Fruit fly (Drosophila melanogaster) whole organism, embryonic: ENCODE data around the gene CG4210.
A peak's percentile ranks its signal among the peaks of the same experiment; 100 is the strongest.

ENCODE experiments used
- Asciz ChIP-seq: fragments of 200-800 bp; sonication (Bioruptor generic); optimal IDR thresholded peaks from 2 replicates; lab custom pipeline; 2017; ENCODE audit warnings: missing biosample characterization, mild to moderate bottlenecking, missing genetic modification characterization, missing genetic modification reagents
- BtbVII ChIP-seq: fragments of 200-800 bp; sonication (Bioruptor generic); optimal IDR thresholded peaks from 3 replicates; lab custom pipeline; 2017; ENCODE audit warnings: missing biosample characterization, mild to moderate bottlenecking, missing genetic modification characterization
- CG1024 ChIP-seq: fragments of 200-800 bp; sonication (Bioruptor generic); IDR thresholded peaks from 2 replicates; pipeline ENCODE4 v1.3.6; 2022; ENCODE audit warnings: missing biosample characterization, missing genetic modification characterization
- CG10431 ChIP-seq: fragments of 200-800 bp; sonication (Bioruptor generic); optimal IDR thresholded peaks from 3 replicates; lab custom pipeline; 2018; ENCODE audit warnings: missing biosample characterization, mild to moderate bottlenecking, missing genetic modification characterization
- CG10565 ChIP-seq: fragments of 200-800 bp; sonication (Bioruptor generic); optimal IDR thresholded peaks from 3 replicates; lab custom pipeline; 2016; ENCODE audit warnings: missing biosample characterization, mild to moderate bottlenecking, missing genetic modification characterization
- CG12155 ChIP-seq: fragments of 200-800 bp; sonication (Bioruptor generic); optimal IDR thresholded peaks from 3 replicates; lab custom pipeline; 2016; ENCODE audit warnings: missing biosample characterization, missing genetic modification characterization
- CG12219 ChIP-seq: fragments of 200-800 bp; sonication (Bioruptor generic); optimal IDR thresholded peaks from 3 replicates; lab custom pipeline; 2018; ENCODE audit warnings: missing biosample characterization, mild to moderate bottlenecking, missing genetic modification characterization
- CG1529 ChIP-seq: fragments of 200-800 bp; sonication (Bioruptor generic); optimal IDR thresholded peaks from 3 replicates; lab custom pipeline; 2018; ENCODE audit warnings: missing biosample characterization, missing genetic modification characterization
- CG2875 ChIP-seq: fragments of 200-800 bp; sonication (Bioruptor generic); optimal IDR thresholded peaks from 2 replicates; lab custom pipeline; 2017; ENCODE audit warnings: missing biosample characterization, mild to moderate bottlenecking, missing genetic modification characterization, missing genetic modification reagents
- CG32532 ChIP-seq: fragments of 200-800 bp; sonication (Bioruptor generic); IDR thresholded peaks from 2 replicates; pipeline ENCODE4 v1.3.6; 2022; ENCODE audit warnings: missing biosample characterization, missing genetic modification characterization
- CG34376 ChIP-seq: fragments of 200-800 bp; sonication (Bioruptor generic); optimal IDR thresholded peaks from 2 replicates; lab custom pipeline; 2018; ENCODE audit warnings: missing biosample characterization, mild to moderate bottlenecking, missing genetic modification characterization
- CG5953 ChIP-seq: fragments of 200-800 bp; sonication (Bioruptor generic); IDR thresholded peaks from 2 replicates; pipeline ENCODE4 v1.3.6; 2022; ENCODE audit warnings: missing biosample characterization, missing genetic modification characterization
- CG6272 ChIP-seq: fragments of 200-800 bp; sonication (Bioruptor generic); IDR thresholded peaks from 2 replicates; pipeline ENCODE4 v1.3.6; 2022; ENCODE audit warnings: missing biosample characterization, missing genetic modification characterization
- CG6654 ChIP-seq: fragments of 200-800 bp; sonication (Bioruptor generic); optimal IDR thresholded peaks from 2 replicates; lab custom pipeline; 2017; ENCODE audit warnings: missing biosample characterization, mild to moderate bottlenecking, missing genetic modification characterization
- CG6683 ChIP-seq: fragments of 200-800 bp; sonication (Bioruptor generic); optimal IDR thresholded peaks from 2 replicates; lab custom pipeline; 2017; ENCODE audit warnings: missing biosample characterization, mild to moderate bottlenecking, missing genetic modification characterization, missing genetic modification reagents
- CG6765 ChIP-seq: fragments of 200-800 bp; sonication (Bioruptor generic); optimal IDR thresholded peaks from 3 replicates; lab custom pipeline; 2017; ENCODE audit warnings: missing biosample characterization, mild to moderate bottlenecking, missing genetic modification characterization
- CG6813 ChIP-seq: fragments of 200-800 bp; sonication (Bioruptor generic); optimal IDR thresholded peaks from 2 replicates; lab custom pipeline; 2017; ENCODE audit warnings: missing biosample characterization, missing genetic modification characterization, mild to moderate bottlenecking, moderate library complexity, missing genetic modification reagents
- CkIIα-i1 ChIP-seq: fragments of 200-800 bp; sonication (Bioruptor generic); IDR thresholded peaks from 2 replicates; pipeline ENCODE4 v1.3.6; 2022; ENCODE audit warnings: missing biosample characterization, missing genetic modification characterization
- CrebB ChIP-seq: fragments of 200-800 bp; sonication (Bioruptor generic); optimal IDR thresholded peaks from 3 replicates; lab custom pipeline; 2018; ENCODE audit warnings: missing biosample characterization, mild to moderate bottlenecking, missing genetic modification characterization
- D19A ChIP-seq: fragments of 200-800 bp; optimal IDR thresholded peaks from 3 replicates; lab custom pipeline; 2019; ENCODE audit warnings: missing biosample characterization, mild to moderate bottlenecking, missing genetic modification characterization, moderate library complexity
- HLHmδ ChIP-seq: fragments of 200-800 bp; sonication (Bioruptor generic); optimal IDR thresholded peaks from 2 replicates; lab custom pipeline; 2018; ENCODE audit warnings: missing biosample characterization, mild to moderate bottlenecking, missing genetic modification characterization, moderate library complexity
- Hand ChIP-seq: fragments of 200-800 bp; sonication (Bioruptor generic); optimal IDR thresholded peaks from 2 replicates; lab custom pipeline; 2017; ENCODE audit warnings: mild to moderate bottlenecking, missing biosample characterization, missing genetic modification reagents, missing genetic modification characterization
- Hr3 ChIP-seq: fragments of 200-800 bp; sonication (Bioruptor generic); optimal IDR thresholded peaks from 3 replicates; lab custom pipeline; 2016; ENCODE audit warnings: missing biosample characterization, missing genetic modification characterization
- Mad ChIP-seq: fragments of 200-800 bp; sonication (Bioruptor generic); optimal IDR thresholded peaks from 2 replicates; lab custom pipeline; 2016; ENCODE audit warnings: missing biosample characterization, missing genetic modification characterization
- Max ChIP-seq: fragments of 200-800 bp; sonication (Bioruptor generic); optimal IDR thresholded peaks from 2 replicates; lab custom pipeline; 2016; ENCODE audit warnings: missing biosample characterization, mild to moderate bottlenecking, missing genetic modification characterization
- NC2β ChIP-seq: fragments of 200-800 bp; sonication (Bioruptor generic); optimal IDR thresholded peaks from 2 replicates; lab custom pipeline; 2016; ENCODE audit warnings: missing biosample characterization, missing genetic modification characterization
- Ptx1 ChIP-seq: fragments of 200-800 bp; sonication (Bioruptor generic); IDR thresholded peaks from 2 replicates; pipeline ENCODE4 v1.3.6; 2022; ENCODE audit warnings: missing biosample characterization, missing genetic modification characterization
- Rfx ChIP-seq: fragments of 200-800 bp; sonication (Bioruptor generic); IDR thresholded peaks from 2 replicates; pipeline ENCODE4 v1.3.6; 2022; ENCODE audit warnings: missing biosample characterization, missing genetic modification characterization
- Side ChIP-seq: fragments of 200-800 bp; sonication (Bioruptor generic); optimal IDR thresholded peaks from 2 replicates; lab custom pipeline; 2016; ENCODE audit warnings: missing biosample characterization, missing genetic modification characterization
- Ssrp ChIP-seq: fragments of 200-800 bp; sonication (Bioruptor generic); optimal IDR thresholded peaks from 2 replicates; lab custom pipeline; 2018; ENCODE audit warnings: missing biosample characterization, mild to moderate bottlenecking, missing genetic modification characterization, moderate library complexity
- Xrp1 ChIP-seq: fragments of 200-800 bp; sonication (Bioruptor generic); IDR thresholded peaks from 2 replicates; pipeline ENCODE4 v1.3.6; 2022; ENCODE audit warnings: missing biosample characterization, missing genetic modification characterization
- al ChIP-seq: fragments of 200-800 bp; sonication (Bioruptor generic); IDR thresholded peaks from 2 replicates; pipeline ENCODE4 v1.3.6; 2022; ENCODE audit warnings: missing biosample characterization, missing genetic modification characterization
- bowl ChIP-seq: fragments of 200-800 bp; sonication (Bioruptor generic); IDR thresholded peaks from 2 replicates; pipeline ENCODE4 v1.3.6; 2022; ENCODE audit warnings: missing biosample characterization, missing genetic modification characterization
- cad ChIP-seq: fragments of >200 bp; optimal IDR thresholded peaks from 2 replicates; lab custom pipeline; 2017; ENCODE audit warnings: missing biosample characterization, missing genetic modification characterization
- cg ChIP-seq: fragments of 200-800 bp; sonication (Bioruptor generic); optimal IDR thresholded peaks from 3 replicates; lab custom pipeline; 2019; ENCODE audit warnings: missing biosample characterization, mild to moderate bottlenecking, missing genetic modification characterization, moderate library complexity
- dan ChIP-seq: fragments of 200-800 bp; sonication (Bioruptor generic); IDR thresholded peaks from 2 replicates; pipeline ENCODE4 v1.3.6; 2022; ENCODE audit warnings: missing biosample characterization, missing genetic modification characterization
- esg ChIP-seq: fragments of 200-800 bp; sonication (Bioruptor generic); conservative IDR thresholded peaks from 2 replicates; pipeline ENCODE4 v1.3.6; 2022; ENCODE audit warnings: missing biosample characterization, missing genetic modification characterization
- exex ChIP-seq: fragments of 200-800 bp; sonication (Bioruptor generic); optimal IDR thresholded peaks from 4 replicates; lab custom pipeline; 2018; ENCODE audit warnings: missing biosample characterization, mild to moderate bottlenecking, missing genetic modification characterization, moderate library complexity
- gt ChIP-seq: fragments of 200-800 bp; sonication (Bioruptor generic); IDR thresholded peaks from 2 replicates; pipeline ENCODE4 v1.3.6; 2022; ENCODE audit warnings: missing biosample characterization, missing genetic modification characterization
- ind ChIP-seq: fragments of 200-800 bp; sonication (Bioruptor generic); optimal IDR thresholded peaks from 3 replicates; lab custom pipeline; 2016; ENCODE audit warnings: missing biosample characterization, missing genetic modification characterization
- lmd ChIP-seq: fragments of 200-800 bp; sonication (Bioruptor generic); IDR thresholded peaks from 2 replicates; pipeline ENCODE4 v1.3.6; 2022; ENCODE audit warnings: missing biosample characterization, missing genetic modification characterization
- p53 ChIP-seq: fragments of 200-800 bp; sonication (Bioruptor generic); optimal IDR thresholded peaks from 2 replicates; lab custom pipeline; 2016; ENCODE audit warnings: missing biosample characterization, missing genetic modification characterization
- pan ChIP-seq, 4 experiments: fragments of >200 bp in 3 of 4; fragments of 200-800 bp in 1 of 4; sonication (Bioruptor generic) in 1 of 4; optimal IDR thresholded peaks in 3 of 4; IDR thresholded peaks in 1 of 4; 2 replicates each; pipeline versions ENCODE4 v1.3.6 to Lab custom; 2017 to 2022; ENCODE audit warnings: missing biosample characterization in 2 of 4, missing genetic modification characterization in 2 of 4, mixed read lengths in 1 of 4
- pb ChIP-seq: fragments of 200-800 bp; sonication (Bioruptor generic); optimal IDR thresholded peaks from 3 replicates; lab custom pipeline; 2016; ENCODE audit warnings: missing biosample characterization, missing genetic modification characterization
- pita ChIP-seq: fragments of 200-800 bp; sonication (Bioruptor generic); optimal IDR thresholded peaks from 2 replicates; lab custom pipeline; 2017; ENCODE audit warnings: missing biosample characterization, mild to moderate bottlenecking, missing genetic modification characterization
- ro ChIP-seq: fragments of 200-800 bp; sonication (Bioruptor generic); IDR thresholded peaks from 2 replicates; pipeline ENCODE4 v1.3.6; 2022; ENCODE audit warnings: missing biosample characterization, missing genetic modification characterization
- sens-2 ChIP-seq: fragments of 200-800 bp; sonication (Bioruptor generic); IDR thresholded peaks from 2 replicates; pipeline ENCODE4 v1.3.6; 2022; ENCODE audit warnings: missing biosample characterization, missing genetic modification characterization
- slp2 ChIP-seq: fragments of 200-800 bp; sonication (Bioruptor generic); optimal IDR thresholded peaks from 2 replicates; lab custom pipeline; 2016; ENCODE audit warnings: missing biosample characterization, missing genetic modification characterization
- z ChIP-seq: fragments of 200-800 bp; sonication (Bioruptor generic); IDR thresholded peaks from 3 replicates; pipeline ENCODE4 v1.3.6; 2022; ENCODE audit warnings: missing biosample characterization, missing genetic modification characterization
- zen ChIP-seq: fragments of 200-800 bp; sonication (Bioruptor generic); optimal IDR thresholded peaks from 3 replicates; lab custom pipeline; 2018; ENCODE audit warnings: missing biosample characterization, mild to moderate bottlenecking, missing genetic modification characterization, moderate library complexity

CG4210 gene

DNA sequence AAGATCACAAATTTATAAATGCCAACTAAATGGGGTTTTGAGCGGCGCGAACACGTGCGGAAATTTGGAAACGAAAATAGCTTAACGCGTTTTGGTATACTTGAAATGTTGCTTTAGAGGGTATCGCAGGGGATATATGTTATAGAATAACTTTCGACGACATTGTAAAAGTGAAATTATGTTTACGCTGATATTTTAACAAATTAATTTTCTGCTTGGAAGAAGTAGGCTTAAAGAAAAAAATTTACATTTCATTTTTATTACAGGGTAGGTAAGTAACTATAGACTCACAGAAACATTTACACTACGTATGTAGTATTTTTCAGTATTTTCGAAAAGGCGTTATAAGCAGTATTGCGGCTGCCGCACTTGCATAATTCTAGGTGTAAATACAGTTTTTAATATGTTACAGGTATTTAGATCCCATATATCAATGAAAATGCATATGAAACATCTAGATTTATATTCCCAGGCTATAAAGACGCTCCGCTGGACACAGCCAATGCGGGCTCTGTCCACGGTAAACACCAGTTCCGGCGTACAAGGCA is 15.6 kb downstream of the CG4210 start, which contains the start of the genes Art3 and mRpS10 (continued):
- TF ChIP-seq HLHmδ (no peak), Side (peak; percentile 100), pita (no peak), Asciz (GFP tag; lab: Kevin White, UChicago) (peak; percentile 100), bowl (peak; percentile 99), CG6272 (GFP tag; lab: Robert Waterston, UW) (peak; percentile 100), CG32532 (peak; percentile 100), slp2 (GFP tag; lab: Kevin White, UChicago) (peak; percentile 100), CG12219 (GFP tag; lab: Kevin White, UChicago) (peak; percentile 100), CrebB (tag; lab: Kevin White, UChicago) (peak; percentile 100), CG34376 (GFP tag; lab: Kevin White, UChicago) (peak; percentile 100), pan (optimal IDR thresholded peaks at IDR 0.05; lab: Kevin White, UChicago) (peak in 1 of 2 experiments; percentile 82), pan (GFP tag; optimal IDR thresholded peaks at IDR 0.05 in 1 of 2, IDR thresholded peaks at IDR 0.05 in 1 of 2) (peak; percentile 84 to 100), CG1529 (GFP tag; lab: Kevin White, UChicago) (peak; percentile 100), CG6765 (peak; percentile 99), z (GFP tag; lab: Robert Waterston, UW) (peak; percentile 88), CG12155 (GFP tag; lab: Kevin White, UChicago) (peak; percentile 99), BtbVII (GFP tag; lab: Kevin White, UChicago) (peak; percentile 100), CG6683 (GFP tag; lab: Kevin White, UChicago) (peak; percentile 99), cad (GFP tag; lab: Kevin White, UChicago) (no peak), CG10431 (peak; percentile 99), Max (GFP tag; lab: Kevin White, UChicago) (peak; percentile 100), CG10565 (GFP tag; lab: Kevin White, UChicago) (peak; percentile 99), pb (GFP tag; lab: Kevin White, UChicago) (peak; percentile 100), lmd (GFP tag; lab: Robert Waterston, UW) (peak; percentile 100), Rfx (GFP tag; lab: Robert Waterston, UW) (peak; percentile 100), CG5953 (GFP tag; lab: Robert Waterston, UW) (peak; percentile 100), exex (tag; lab: Kevin White, UChicago) (peak; percentile 99), esg (GFP tag; lab: Robert Waterston, UW) (peak; percentile 100), CG1024 (GFP tag; lab: Robert Waterston, UW) (peak; percentile 99), al (GFP tag; lab: Robert Waterston, UW) (peak; percentile 100), Ssrp (tag; lab: Kevin White, UChicago) (peak; percentile 100), Xrp1 (GFP tag; lab: Robert Waterston, UW) (peak; percentile 100), Hand (GFP tag; lab: Kevin White, UChicago) (peak; percentile 99), Ptx1 (GFP tag; lab: Robert Waterston, UW) (peak; percentile 100), Mad (peak; percentile 100), CG6813 (GFP tag; lab: Kevin White, UChicago) (peak; percentile 100), ro (GFP tag; lab: Robert Waterston, UW) (peak; percentile 100), Hr3 (GFP tag; lab: Kevin White, UChicago) (peak; percentile 100), cg (GFP tag; lab: Kevin White, UChicago) (peak; percentile 7), sens-2 (GFP tag; lab: Robert Waterston, UW) (peak; percentile 100), zen (peak; percentile 100), CG2875 (GFP tag; lab: Kevin White, UChicago) (peak; percentile 100), ind (GFP tag; lab: Kevin White, UChicago) (peak; percentile 100), p53 (GFP tag; lab: Kevin White, UChicago) (peak; percentile 99), D19A (tag; lab: Kevin White, UChicago) (peak; percentile 99), gt (GFP tag; lab: Robert Waterston, UW) (peak; percentile 100), dan (GFP tag; lab: Robert Waterston, UW) (peak; percentile 99), CG6654 (GFP tag; lab: Kevin White, UChicago) (peak; percentile 96), NC2β (GFP tag; lab: Kevin White, UChicago) (peak; percentile 100), CkIIα-i1 (GFP tag; lab: Robert Waterston, UW) (peak; percentile 99)
